Fruit fly (Drosophila melanogaster): ENCODE data around the gene del.

del gene

DNA sequence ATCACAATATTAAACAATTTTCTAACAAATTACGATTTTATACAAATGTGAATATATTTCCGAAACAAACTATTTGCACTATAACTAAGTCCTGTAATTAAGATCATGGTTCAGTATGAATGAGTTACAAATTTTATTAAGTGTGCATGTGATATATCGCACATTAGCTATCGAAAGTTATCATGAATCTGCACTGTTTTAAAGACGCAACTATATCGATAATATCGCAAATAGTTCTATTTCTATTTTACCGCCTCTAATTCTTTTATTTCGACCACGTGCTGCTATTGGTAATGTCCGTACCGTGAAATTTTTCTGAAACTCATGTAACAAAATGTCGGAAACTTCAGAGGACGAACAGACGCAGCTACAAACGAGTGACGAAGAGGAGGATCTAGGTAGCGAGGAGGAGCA is 5.4 kb downstream of the del start, which contains the start of gene pths (continued):
- TF ChIP-seq hb (GFP tag; IDR thresholded peaks at IDR 0.05; ENCODE audit: partially characterized antibody) = peak; percentile 78
- TF ChIP-seq CG14050 (GFP tag; IDR thresholded peaks at IDR 0.05) = no peak
- TF ChIP-seq MTF-1 (GFP tag; optimal IDR thresholded peaks at IDR 0.05; ENCODE audit: borderline replicate concordance) = no peak
- TF ChIP-seq zf30C (GFP tag; optimal IDR thresholded peaks at IDR 0.05) = no peak
- 0 out of 2 replicates have a peak, but pooled peaks have one; percentile 33 for TF ChIP-seq CG10366 (GFP tag; IDR thresholded peaks at IDR 0.05)
- no peak for TF ChIP-seq CG6654 (GFP tag; optimal IDR thresholded peaks at IDR 0.05)
- peak; percentile 54 for TF ChIP-seq sna (GFP tag; IDR thresholded peaks at IDR 0.05; ENCODE audit: partially characterized antibody)
- TF ChIP-seq Vsx1 (GFP tag; optimal IDR thresholded peaks at IDR 0.05) = no peak
- no peak for TF ChIP-seq CG15073 (GFP tag; optimal IDR thresholded peaks at IDR 0.05)
- TF ChIP-seq NC2α (GFP tag; optimal IDR thresholded peaks at IDR 0.05) = peak; percentile 4
- no peak for TF ChIP-seq CG10209 (GFP tag; optimal IDR thresholded peaks at IDR 0.05)
- TF ChIP-seq gsb (GFP tag; IDR thresholded peaks at IDR 0.05) = no peak
- no peak for TF ChIP-seq wdn (GFP tag; IDR thresholded peaks at IDR 0.05)
- TF ChIP-seq dm (GFP tag; optimal IDR thresholded peaks at IDR 0.05) = peak; percentile 97
- TF ChIP-seq H2.0 (GFP tag; IDR thresholded peaks at IDR 0.05) = no peak
- TF ChIP-seq Rfx (GFP tag; IDR thresholded peaks at IDR 0.05) = peak; percentile 77
- no peak for TF ChIP-seq crc (GFP tag; optimal IDR thresholded peaks at IDR 0.05)
- no peak for TF ChIP-seq gem (tag; optimal IDR thresholded peaks at IDR 0.05)
- TF ChIP-seq CG15696 (tag; optimal IDR thresholded peaks at IDR 0.05) = peak; percentile 42
- TF ChIP-seq D19B (GFP tag; optimal IDR thresholded peaks at IDR 0.05) = no peak
- TF ChIP-seq ham (GFP tag; IDR thresholded peaks at IDR 0.05) = no peak
- TF ChIP-seq ci (GFP tag; IDR thresholded peaks at IDR 0.05) = no peak
- peak; percentile 39 for TF ChIP-seq CG17829 (tag; optimal IDR thresholded peaks at IDR 0.05)
- TF ChIP-seq lilli (GFP tag; optimal IDR thresholded peaks at IDR 0.05) = peak; percentile 44
- peak; percentile 39 for TF ChIP-seq MBD-R2 (GFP tag; IDR thresholded peaks at IDR 0.05)
- TF ChIP-seq Deaf1 (tag; optimal IDR thresholded peaks at IDR 0.05) = no peak
- no peak for TF ChIP-seq Jarid2 (GFP tag; optimal IDR thresholded peaks at IDR 0.05)
- no peak for TF ChIP-seq CG11398 (GFP tag; optimal IDR thresholded peaks at IDR 0.05)
- peak; percentile 74 for TF ChIP-seq nerfin-2 (GFP tag; IDR thresholded peaks at IDR 0.05; ENCODE audit: partially characterized antibody)
- no peak for TF ChIP-seq Meics (GFP tag; optimal IDR thresholded peaks at IDR 0.05)
- TF ChIP-seq Dip2 (GFP tag; IDR thresholded peaks at IDR 0.05) = no peak
- no peak for TF ChIP-seq Eip74EF (GFP tag; optimal IDR thresholded peaks at IDR 0.05)
- TF ChIP-seq Dfd (GFP tag; optimal IDR thresholded peaks at IDR 0.05) = peak in 1 of 2 experiments; percentile 73
- no peak for TF ChIP-seq CG11723 (GFP tag; optimal IDR thresholded peaks at IDR 0.05)
- TF ChIP-seq inv (GFP tag; IDR thresholded peaks at IDR 0.05; ENCODE audit: partially characterized antibody) = peak; percentile 79
- no peak for TF ChIP-seq GATAe (GFP tag; conservative IDR thresholded peaks at IDR 0.05)

DNA sequence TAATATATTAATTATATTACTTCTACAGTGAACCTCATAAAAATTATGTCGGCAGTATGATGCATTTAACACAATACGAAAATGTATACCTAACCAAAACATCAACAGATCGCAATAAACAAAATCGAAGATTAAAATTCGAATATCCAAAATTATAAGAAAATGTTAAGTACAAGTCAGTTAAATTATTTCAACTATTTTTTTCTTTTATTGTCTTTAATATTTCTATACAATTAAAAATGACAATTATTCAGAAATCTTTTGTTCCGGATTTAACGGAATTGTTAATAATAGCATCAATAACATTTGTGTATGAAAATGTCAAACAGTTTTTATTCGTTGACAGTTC is 5.9 kb downstream of the del start:
- TF ChIP-seq unc-4 (GFP tag; IDR thresholded peaks at IDR 0.05; ENCODE audit: partially characterized antibody) = 0 out of 2 replicates have a peak, but pooled peaks have one; percentile 1
- 0 out of 3 replicates have a peak, but pooled peaks have one; percentile 8 for TF ChIP-seq Doc3 (GFP tag; IDR thresholded peaks at IDR 0.05; ENCODE audit: partially characterized antibody)
- no peak for TF ChIP-seq CG12299 (tag; optimal IDR thresholded peaks at IDR 0.05)
